Fruit fly (Drosophila melanogaster) whole organism, prepupa: ENCODE measurements around the gene Idgf2.
A peak's percentile ranks its signal among the peaks of the same experiment; 100 is the strongest.

ENCODE experiments used
- CG10669 ChIP-seq: fragments of 200-800 bp; sonication (Bioruptor generic); optimal IDR thresholded peaks from 3 replicates; lab custom pipeline; 2018; ENCODE audit warnings: missing biosample characterization, mild to moderate bottlenecking, missing genetic modification characterization, moderate library complexity
- CG11294 ChIP-seq: fragments of 200-800 bp; sonication (Bioruptor generic); IDR thresholded peaks from 2 replicates; pipeline ENCODE4 v1.3.6; 2022; ENCODE audit warnings: missing biosample characterization, missing genetic modification characterization
- CG11762 ChIP-seq: fragments of 200-800 bp; sonication (Bioruptor generic); optimal IDR thresholded peaks from 3 replicates; lab custom pipeline; 2016; ENCODE audit warnings: missing biosample characterization, missing genetic modification characterization; ENCODE audit not compliant: insufficient read depth
- CG11902 ChIP-seq: fragments of 200-800 bp; sonication (Bioruptor generic); optimal IDR thresholded peaks from 3 replicates; lab custom pipeline; 2016; ENCODE audit warnings: missing biosample characterization, missing genetic modification characterization
- CG15336 ChIP-seq: fragments of 200-800 bp; sonication (Bioruptor generic); IDR thresholded peaks from 2 replicates; pipeline ENCODE4 v1.3.6; 2022; ENCODE audit warnings: missing biosample characterization, missing genetic modification characterization
- CG1621 ChIP-seq: fragments of 200-800 bp; sonication (Bioruptor generic); optimal IDR thresholded peaks from 3 replicates; lab custom pipeline; 2018; ENCODE audit warnings: missing biosample characterization, mild to moderate bottlenecking, missing genetic modification characterization
- CG16779 ChIP-seq: fragments of 200-800 bp; sonication (Bioruptor generic); optimal IDR thresholded peaks from 3 replicates; lab custom pipeline; 2017; ENCODE audit warnings: missing biosample characterization, mild to moderate bottlenecking, missing genetic modification characterization
- CG3032 ChIP-seq: fragments of 200-800 bp; optimal IDR thresholded peaks from 2 replicates; lab custom pipeline; 2019; ENCODE audit warnings: missing biosample characterization, mild to moderate bottlenecking, missing genetic modification characterization, moderate library complexity
- CG32006 ChIP-seq: fragments of 200-800 bp; sonication (Bioruptor generic); optimal IDR thresholded peaks from 3 replicates; lab custom pipeline; 2017; ENCODE audit warnings: missing biosample characterization, mild to moderate bottlenecking, missing genetic modification characterization
- CG34406 ChIP-seq: fragments of 200-800 bp; sonication (Bioruptor generic); optimal IDR thresholded peaks from 3 replicates; lab custom pipeline; 2016; ENCODE audit warnings: missing biosample characterization, missing genetic modification characterization
- CG8119 ChIP-seq: fragments of 200-800 bp; sonication (Bioruptor generic); IDR thresholded peaks from 3 replicates; pipeline ENCODE4 v1.3.6; 2022; ENCODE audit warnings: missing biosample characterization, missing genetic modification characterization
- CG8319 ChIP-seq: fragments of 200-800 bp; sonication (Bioruptor generic); optimal IDR thresholded peaks from 3 replicates; lab custom pipeline; 2016; ENCODE audit warnings: missing biosample characterization, missing genetic modification characterization
- CG9139 ChIP-seq: fragments of 200-800 bp; sonication (Bioruptor generic); optimal IDR thresholded peaks from 3 replicates; lab custom pipeline; 2017; ENCODE audit warnings: missing biosample characterization, mild to moderate bottlenecking, missing genetic modification characterization
- Eip75B ChIP-seq: fragments of 200-800 bp; sonication (Bioruptor generic); optimal IDR thresholded peaks from 3 replicates; lab custom pipeline; 2016; ENCODE audit warnings: missing biosample characterization, missing genetic modification characterization
- Eip78C ChIP-seq: fragments of 200-800 bp; sonication (Bioruptor generic); peaks from one replicate; lab custom pipeline; 2016; ENCODE audit warnings: missing biosample characterization, missing genetic modification characterization
- Eip93F ChIP-seq: fragments of 200-800 bp; sonication (Bioruptor generic); optimal IDR thresholded peaks from 2 replicates; lab custom pipeline; 2016; ENCODE audit warnings: missing biosample characterization, mild to moderate bottlenecking, missing genetic modification characterization
- Ets21C ChIP-seq: fragments of 200-800 bp; sonication (Bioruptor generic); optimal IDR thresholded peaks from 3 replicates; lab custom pipeline; 2016; ENCODE audit warnings: missing biosample characterization, missing genetic modification characterization
- Ets96B ChIP-seq: fragments of 200-800 bp; optimal IDR thresholded peaks from 2 replicates; lab custom pipeline; 2019; ENCODE audit warnings: missing biosample characterization, mild to moderate bottlenecking, missing genetic modification characterization, moderate library complexity
- Gug ChIP-seq: fragments of 200-800 bp; sonication (Bioruptor generic); IDR thresholded peaks from 2 replicates; pipeline ENCODE4 v1.3.6; 2022; ENCODE audit warnings: missing biosample characterization, missing genetic modification characterization
- Hr39 ChIP-seq: fragments of 200-800 bp; sonication (Bioruptor generic); optimal IDR thresholded peaks from 2 replicates; lab custom pipeline; 2016; ENCODE audit warnings: missing biosample characterization, missing genetic modification characterization
- Lpt ChIP-seq: fragments of 200-800 bp; sonication (Bioruptor generic); optimal IDR thresholded peaks from 3 replicates; lab custom pipeline; 2016; ENCODE audit warnings: missing biosample characterization, missing genetic modification characterization
- Met ChIP-seq: fragments of 200-800 bp; sonication (Bioruptor generic); optimal IDR thresholded peaks from 3 replicates; lab custom pipeline; 2016; ENCODE audit warnings: missing biosample characterization, missing genetic modification characterization
- OdsH ChIP-seq: fragments of 200-800 bp; sonication (Bioruptor generic); optimal IDR thresholded peaks from 3 replicates; lab custom pipeline; 2016; ENCODE audit warnings: missing biosample characterization, missing genetic modification characterization
- Sox15 ChIP-seq: fragments of 200-800 bp; sonication (Bioruptor generic); optimal IDR thresholded peaks from 3 replicates; lab custom pipeline; 2016; ENCODE audit warnings: missing biosample characterization, missing genetic modification characterization
- achi ChIP-seq: fragments of 200-800 bp; sonication (Bioruptor generic); optimal IDR thresholded peaks from 3 replicates; lab custom pipeline; 2016; ENCODE audit warnings: missing biosample characterization, missing genetic modification characterization
- cyc ChIP-seq: fragments of 200-800 bp; sonication (Bioruptor generic); optimal IDR thresholded peaks from 3 replicates; lab custom pipeline; 2016; ENCODE audit warnings: missing biosample characterization, missing genetic modification characterization
- dac ChIP-seq: fragments of 200-800 bp; sonication (Bioruptor generic); optimal IDR thresholded peaks from 2 replicates; lab custom pipeline; 2017; ENCODE audit warnings: missing biosample characterization, mild to moderate bottlenecking, missing genetic modification characterization
- dsx ChIP-seq: fragments of 200-800 bp; optimal IDR thresholded peaks from 3 replicates; lab custom pipeline; 2019; ENCODE audit warnings: missing biosample characterization, mild to moderate bottlenecking, missing genetic modification characterization, moderate library complexity; ENCODE audit not compliant: poor library complexity, severe bottlenecking
- eg ChIP-seq: fragments of 200-800 bp; sonication (Bioruptor generic); IDR thresholded peaks from 3 replicates; pipeline ENCODE4 v1.3.6; 2022; ENCODE audit warnings: missing biosample characterization, missing genetic modification characterization
- esn ChIP-seq: fragments of 200-800 bp; sonication (Bioruptor generic); optimal IDR thresholded peaks from 2 replicates; lab custom pipeline; 2016; ENCODE audit warnings: missing biosample characterization, mild to moderate bottlenecking, missing genetic modification characterization, moderate library complexity
- fkh ChIP-seq: fragments of 200-800 bp; sonication (Bioruptor generic); optimal IDR thresholded peaks from 3 replicates; lab custom pipeline; 2017; ENCODE audit warnings: missing biosample characterization, mild to moderate bottlenecking, missing genetic modification characterization, moderate library complexity
- lz ChIP-seq: fragments of 200-800 bp; sonication (Bioruptor generic); optimal IDR thresholded peaks from 3 replicates; lab custom pipeline; 2016; ENCODE audit warnings: missing biosample characterization, missing genetic modification characterization
- net ChIP-seq: fragments of 200-800 bp; sonication (Bioruptor generic); optimal IDR thresholded peaks from 3 replicates; lab custom pipeline; 2016; ENCODE audit warnings: missing biosample characterization, missing genetic modification characterization
- salr ChIP-seq, 2 experiments: fragments of 200-800 bp; sonication (Bioruptor generic); optimal IDR thresholded peaks; 3 replicates each; lab custom pipeline; 2016 to 2018; ENCODE audit warnings: missing biosample characterization in 2 of 2, missing genetic modification characterization in 2 of 2, mild to moderate bottlenecking in 1 of 2
- spab ChIP-seq: fragments of 200-800 bp; sonication (Bioruptor generic); optimal IDR thresholded peaks from 2 replicates; lab custom pipeline; 2017; ENCODE audit warnings: missing biosample characterization, mild to moderate bottlenecking, missing genetic modification characterization, missing genetic modification reagents
- ss ChIP-seq, 2 experiments: fragments of 200-800 bp; sonication (Bioruptor generic); optimal IDR thresholded peaks; 2 replicates in 1 of 2; 3 replicates in 1 of 2; lab custom pipeline; 2017 to 2018; ENCODE audit warnings: mild to moderate bottlenecking in 2 of 2, missing biosample characterization in 2 of 2, missing genetic modification characterization in 2 of 2, moderate library complexity in 1 of 2
- svp ChIP-seq: fragments of 200-800 bp; sonication (Bioruptor generic); peaks from one replicate; lab custom pipeline; 2016; ENCODE audit warnings: missing biosample characterization, missing genetic modification characterization
- topi ChIP-seq: fragments of 200-800 bp; sonication (Bioruptor generic); optimal IDR thresholded peaks from 3 replicates; lab custom pipeline; 2016; ENCODE audit warnings: missing biosample characterization, missing genetic modification characterization
- vri ChIP-seq: fragments of 200-800 bp; sonication (Bioruptor generic); optimal IDR thresholded peaks from 3 replicates; lab custom pipeline; 2016; ENCODE audit warnings: missing biosample characterization, mild to moderate bottlenecking, missing genetic modification characterization

The Idgf2 gene

dm6 chr2L:16448451-16449206 lies 1.5 kb downstream of the Idgf2 start, which contains the start of gene CG5888 (continued):
- no peak for TF ChIP-seq Eip93F (GFP tag; lab: Kevin White, UChicago)
- peak; percentile 11 for TF ChIP-seq fkh (GFP tag; lab: Kevin White, UChicago)
- peak; percentile 36 for TF ChIP-seq svp
- peak; percentile 60 to 79 for TF ChIP-seq ss (GFP tag; optimal IDR thresholded peaks at IDR 0.05; lab: Kevin White, UChicago)
- TF ChIP-seq dac (GFP tag; lab: Kevin White, UChicago): peak; percentile 66
- peak; percentile 28 for TF ChIP-seq CG8319
- TF ChIP-seq Eip78C (GFP tag; lab: Kevin White, UChicago): peak; percentile 70
- peak; percentile 6 for TF ChIP-seq cyc (GFP tag; lab: Kevin White, UChicago)
- TF ChIP-seq CG11902 (GFP tag; lab: Kevin White, UChicago): peak; percentile 23
- peak; percentile 77 for TF ChIP-seq OdsH (GFP tag; lab: Kevin White, UChicago)
- peak; percentile 3 for TF ChIP-seq CG9139 (GFP tag; lab: Kevin White, UChicago)
- peak; percentile 74 for TF ChIP-seq CG3032 (tag; lab: Kevin White, UChicago)
- TF ChIP-seq Met (GFP tag; lab: Kevin White, UChicago): peak; percentile 69
- peak; percentile 5 for TF ChIP-seq vri (GFP tag; lab: Kevin White, UChicago)
- TF ChIP-seq CG1621 (tag; lab: Kevin White, UChicago): no peak
- TF ChIP-seq CG34406 (GFP tag; lab: Kevin White, UChicago): peak; percentile 87
- peak; percentile 57 for TF ChIP-seq CG11294
- TF ChIP-seq CG16779 (tag; lab: Kevin White, UChicago): peak; percentile 83
- TF ChIP-seq Ets96B: peak; percentile 65
- TF ChIP-seq net (GFP tag; lab: Kevin White, UChicago): peak; percentile 36
- no peak for TF ChIP-seq Hr39 (GFP tag; lab: Kevin White, UChicago)
- TF ChIP-seq CG10669 (GFP tag; lab: Kevin White, UChicago): peak; percentile 47
- peak; percentile 91 for TF ChIP-seq CG32006
- TF ChIP-seq dsx (GFP tag; lab: Kevin White, UChicago): peak; percentile 48
- peak; percentile 93 for TF ChIP-seq CG15336 (GFP tag; lab: Robert Waterston, UW)
- peak; percentile 31 for TF ChIP-seq lz (GFP tag; lab: Kevin White, UChicago)
- TF ChIP-seq topi (GFP tag; lab: Kevin White, UChicago): peak; percentile 36
- peak; percentile 42 for TF ChIP-seq Lpt
- TF ChIP-seq Gug (GFP tag; lab: Robert Waterston, UW): peak; percentile 65
- TF ChIP-seq salr (GFP tag; optimal IDR thresholded peaks at IDR 0.05; lab: Kevin White, UChicago): peak in 1 of 2 experiments; percentile 84
- TF ChIP-seq CG11762 (GFP tag; lab: Kevin White, UChicago): peak; percentile 33
- no peak for TF ChIP-seq Ets21C (GFP tag; lab: Kevin White, UChicago)
- peak; percentile 70 for TF ChIP-seq spab (GFP tag; lab: Kevin White, UChicago)
- peak; percentile 72 for TF ChIP-seq Eip75B (GFP tag; lab: Kevin White, UChicago)

- TF ChIP-seq Sox15 (GFP tag; lab: Kevin White, UChicago) (no peak), dsx (GFP tag; lab: Kevin White, UChicago) (no peak), CG8119 (GFP tag; lab: Robert Waterston, UW) (0 out of 3 replicates have a peak, but pooled peaks have one; percentile 17), spab (GFP tag; lab: Kevin White, UChicago) (no peak), vri (GFP tag; lab: Kevin White, UChicago) (peak; percentile 49), Eip78C (GFP tag; lab: Kevin White, UChicago) (peak; percentile 18), svp (peak; percentile 94), lz (GFP tag; lab: Kevin White, UChicago) (no peak), achi (GFP tag; lab: Kevin White, UChicago) (no peak), esn (GFP tag; lab: Kevin White, UChicago) (no peak), fkh (GFP tag; lab: Kevin White, UChicago) (peak; percentile 79), eg (0 out of 3 replicates have a peak, but pooled peaks have one; percentile 27), net (GFP tag; lab: Kevin White, UChicago) (no peak)
These were observed 3.8 kb downstream of the Idgf2 start, which contains the start of gene Idgf3 for dm6 chr2L:16450891-16451290. Gene Idgf3 (plus strand): TSS chr2L:16450907.
